2 fruit fly cellular contexts compared by ENCODE assay signal in the genomic region with DNA sequence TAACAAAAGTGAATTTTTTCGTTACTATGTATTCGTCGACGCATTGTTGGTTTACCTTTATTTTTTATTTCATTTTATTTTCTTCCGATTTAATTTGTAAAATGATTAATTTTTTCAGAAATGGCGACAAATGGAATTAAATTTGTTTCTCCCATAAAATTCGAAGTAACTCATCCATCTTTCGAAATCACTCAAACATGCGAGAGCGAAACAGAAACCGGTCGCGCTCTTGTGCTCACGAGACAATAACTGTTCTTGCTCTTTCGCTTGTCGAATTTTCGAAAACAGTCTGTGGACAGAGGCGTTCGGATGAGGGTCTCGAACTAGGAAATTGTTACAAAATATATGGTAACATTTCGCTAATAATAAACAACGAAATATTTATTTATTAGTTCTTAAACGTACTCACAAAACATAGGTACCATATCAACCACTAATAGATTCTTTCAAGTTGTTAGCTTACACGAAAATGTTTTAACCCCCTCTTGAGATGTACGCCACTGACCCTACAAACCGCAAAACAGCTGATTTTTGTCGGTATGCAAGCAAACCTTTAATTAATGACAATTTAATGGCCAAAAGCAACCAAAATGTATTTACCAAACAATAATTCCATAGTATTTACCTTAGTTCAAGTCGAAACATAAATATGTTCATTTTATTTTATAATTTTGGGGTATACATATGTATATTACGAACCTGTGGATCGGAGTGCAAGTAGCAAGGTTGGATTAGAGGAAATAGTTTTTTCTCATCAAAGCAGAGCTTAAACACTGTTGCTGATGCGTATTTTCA.
TF ChIP-seq lines count a peak whose summit lies in the region.

No protein-coding gene starts in this region.

TF ChIP-seq in whole organism, embryonic, 481 proteins besides CTCF, POLR2A, EP300 and RAD21 (continued from another document and continues in another):
- TF ChIP-seq stwl (tag; optimal IDR thresholded peaks at IDR 0.05; lab: Kevin White, UChicago) (peak; percentile 64), Hr39 (optimal IDR thresholded peaks at IDR 0.05; lab: Kevin White, UChicago) (no peak), cg (GFP tag; optimal IDR thresholded peaks at IDR 0.05; lab: Kevin White, UChicago) (no peak), Dref (GFP tag; IDR thresholded peaks at IDR 0.05; lab: Robert Waterston, UW) (no peak), CG34422 (GFP tag; IDR thresholded peaks at IDR 0.05; lab: Robert Waterston, UW) (peak; percentile 98), Pdp1 (GFP tag; optimal IDR thresholded peaks at IDR 0.05; lab: Kevin White, UChicago) (peak; percentile 96 to 98), CG6689 (GFP tag; IDR thresholded peaks at IDR 0.05; lab: Robert Waterston, UW) (peak; percentile 97), Hmx (GFP tag; optimal IDR thresholded peaks at IDR 0.05; lab: Kevin White, UChicago) (peak; percentile 92), ind (GFP tag; optimal IDR thresholded peaks at IDR 0.05; lab: Kevin White, UChicago) (peak; percentile 98), CG3281 (GFP tag; optimal IDR thresholded peaks at IDR 0.05; lab: Kevin White, UChicago) (peak; percentile 98), NK7.1 (GFP tag; optimal IDR thresholded peaks at IDR 0.05; lab: Kevin White, UChicago) (peak; percentile 93), Gug (GFP tag; IDR thresholded peaks at IDR 0.05; lab: Robert Waterston, UW) (peak; percentile 93), CG7556 (GFP tag; optimal IDR thresholded peaks at IDR 0.05; lab: Kevin White, UChicago) (peak; percentile 97), cato (GFP tag; optimal IDR thresholded peaks at IDR 0.05; lab: Kevin White, UChicago; ENCODE audit: borderline replicate concordance) (peak; percentile 95), B-H2 (GFP tag; optimal IDR thresholded peaks at IDR 0.05; lab: Kevin White, UChicago) (peak; percentile 98), Ada2b (GFP tag; IDR thresholded peaks at IDR 0.05; lab: Robert Waterston, UW) (peak; percentile 97), CG1602 (GFP tag; optimal IDR thresholded peaks at IDR 0.05; lab: Kevin White, UChicago) (peak; percentile 97), CG12659 (GFP tag; optimal IDR thresholded peaks at IDR 0.05; lab: Kevin White, UChicago) (peak; percentile 98), CG3995 (GFP tag; optimal IDR thresholded peaks at IDR 0.05; lab: Kevin White, UChicago) (peak; percentile 80), sima (GFP tag; optimal IDR thresholded peaks at IDR 0.05; lab: Kevin White, UChicago) (peak; percentile 87), caup (GFP tag; optimal IDR thresholded peaks at IDR 0.05; lab: Kevin White, UChicago; ENCODE audit: severe bottlenecking) (peak; percentile 96), CG9609 (GFP tag; optimal IDR thresholded peaks at IDR 0.05; lab: Kevin White, UChicago) (peak; percentile 96), sim (GFP tag; IDR thresholded peaks at IDR 0.05; lab: Robert Waterston, UW) (peak; percentile 87), danr (GFP tag; IDR thresholded peaks at IDR 0.05; lab: Robert Waterston, UW) (peak; percentile 95), pum (GFP tag; optimal IDR thresholded peaks at IDR 0.05; lab: Kevin White, UChicago) (peak; percentile 97), CG8388 (GFP tag; optimal IDR thresholded peaks at IDR 0.05; lab: Kevin White, UChicago) (peak; percentile 96), ab (GFP tag; optimal IDR thresholded peaks at IDR 0.05; lab: Kevin White, UChicago) (peak; percentile 92), MESR4 (GFP tag; optimal IDR thresholded peaks at IDR 0.05; lab: Kevin White, UChicago) (peak; percentile 57), hkb (optimal IDR thresholded peaks at IDR 0.05; lab: Kevin White, UChicago) (no peak), hkb (GFP tag; IDR thresholded peaks at IDR 0.05; lab: Robert Waterston, UW) (peak; percentile 97), scrt (GFP tag; optimal IDR thresholded peaks at IDR 0.05; lab: Kevin White, UChicago) (peak; percentile 95), Hr78 (GFP tag; optimal IDR thresholded peaks at IDR 0.05; lab: Kevin White, UChicago) (peak in 1 of 2 experiments; percentile 85), CG12744 (GFP tag; optimal IDR thresholded peaks at IDR 0.05; lab: Kevin White, UChicago) (peak; percentile 97), ato (GFP tag; IDR thresholded peaks at IDR 0.05; lab: Robert Waterston, UW; ENCODE audit: partially characterized antibody) (no peak), CG17359 (tag; optimal IDR thresholded peaks at IDR 0.05; lab: Kevin White, UChicago) (peak; percentile 97), trh (GFP tag; optimal IDR thresholded peaks at IDR 0.05; lab: Kevin White, UChicago) (peak; percentile 93), Aef1 (GFP tag; IDR thresholded peaks at IDR 0.05; lab: Robert Waterston, UW) (peak; percentile 96), toy (GFP tag; IDR thresholded peaks at IDR 0.05; lab: Robert Waterston, UW) (peak; percentile 95), CG12219 (GFP tag; optimal IDR thresholded peaks at IDR 0.05; lab: Kevin White, UChicago) (peak; percentile 98), CG7357 (GFP tag; IDR thresholded peaks at IDR 0.05; lab: Robert Waterston, UW) (peak; percentile 92), HLH3B (GFP tag; IDR thresholded peaks at IDR 0.05; lab: Robert Waterston, UW) (peak; percentile 96), BEAF-32 (GFP tag; optimal IDR thresholded peaks at IDR 0.05; lab: Kevin White, UChicago) (peak; percentile 25), ERR (GFP tag; optimal IDR thresholded peaks at IDR 0.05; lab: Kevin White, UChicago) (peak; percentile 93), CG4854 (GFP tag; optimal IDR thresholded peaks at IDR 0.05; lab: Kevin White, UChicago) (peak; percentile 95), CG11398 (GFP tag; optimal IDR thresholded peaks at IDR 0.05; lab: Kevin White, UChicago) (peak; percentile 90), CG31224 (GFP tag; IDR thresholded peaks at IDR 0.05; lab: Robert Waterston, UW) (peak; percentile 93), az2 (GFP tag; optimal IDR thresholded peaks at IDR 0.05; lab: Kevin White, UChicago) (peak; percentile 98), Trl (optimal IDR thresholded peaks at IDR 0.05; lab: Kevin White, UChicago) (peak; percentile 81 to 90), Trl (GFP tag; optimal IDR thresholded peaks at IDR 0.05; lab: Kevin White, UChicago) (peak; percentile 97), CG4404 (GFP tag; IDR thresholded peaks at IDR 0.05; lab: Robert Waterston, UW) (peak; percentile 98), gce (GFP tag; IDR thresholded peaks at IDR 0.05; lab: Robert Waterston, UW) (peak; percentile 95), amos (GFP tag; IDR thresholded peaks at IDR 0.05; lab: Robert Waterston, UW; ENCODE audit: partially characterized antibody) (no peak; the same call in 1 of the 2 replicates), CG4328 (GFP tag; optimal IDR thresholded peaks at IDR 0.05; lab: Kevin White, UChicago) (peak; percentile 97), CG30020 (tag; optimal IDR thresholded peaks at IDR 0.05; lab: Kevin White, UChicago) (peak; percentile 86), HHEX (GFP tag; optimal IDR thresholded peaks at IDR 0.05; lab: Kevin White, UChicago) (peak; percentile 96), Oaz (GFP tag; IDR thresholded peaks at IDR 0.05; lab: Robert Waterston, UW) (peak; percentile 96), dmrt11E (tag; optimal IDR thresholded peaks at IDR 0.05; lab: Kevin White, UChicago) (peak; percentile 98), hth (optimal IDR thresholded peaks at IDR 0.05; lab: Kevin White, UChicago) (no peak), eve (GFP tag; optimal IDR thresholded peaks at IDR 0.05; lab: Kevin White, UChicago) (peak in 1 of 2 experiments; percentile 98), jing (GFP tag; optimal IDR thresholded peaks at IDR 0.05; lab: Kevin White, UChicago) (peak; percentile 95)

TF ChIP-seq in whole organism, prepupa, 60 proteins besides CTCF, POLR2A, EP300 and RAD21 (continued from another document):
- TF ChIP-seq CG10631 (GFP tag; optimal IDR thresholded peaks at IDR 0.05; lab: Kevin White, UChicago) (peak; percentile 97), CG3919 (GFP tag; optimal IDR thresholded peaks at IDR 0.05; lab: Kevin White, UChicago) (peak; percentile 98), fd85E (GFP tag; optimal IDR thresholded peaks at IDR 0.05; lab: Kevin White, UChicago) (peak; percentile 91), Hr39 (GFP tag; optimal IDR thresholded peaks at IDR 0.05; lab: Kevin White, UChicago) (peak; percentile 98), CG31627 (GFP tag; optimal IDR thresholded peaks at IDR 0.05; lab: Kevin White, UChicago) (peak; percentile 98), Smox (GFP tag; optimal IDR thresholded peaks at IDR 0.05; lab: Kevin White, UChicago) (peak; percentile 97), CG11762 (GFP tag; optimal IDR thresholded peaks at IDR 0.05; lab: Kevin White, UChicago; ENCODE audit: insufficient read depth) (peak; percentile 95), CG6854 (GFP tag; optimal IDR thresholded peaks at IDR 0.05; lab: Kevin White, UChicago) (peak; percentile 94), topi (GFP tag; optimal IDR thresholded peaks at IDR 0.05; lab: Kevin White, UChicago) (peak; percentile 99), CG6792 (GFP tag; optimal IDR thresholded peaks at IDR 0.05; lab: Kevin White, UChicago) (peak; percentile 96), pdm3 (GFP tag; optimal IDR thresholded peaks at IDR 0.05; lab: Kevin White, UChicago) (peak; percentile 97), spab (GFP tag; optimal IDR thresholded peaks at IDR 0.05; lab: Kevin White, UChicago) (peak; percentile 94), CG8119 (GFP tag; IDR thresholded peaks at IDR 0.05; lab: Robert Waterston, UW) (peak; percentile 96)
